Fruit fly (Drosophila melanogaster) whole organism, wandering third instar larva: ENCODE data around the gene djl.
A peak's percentile ranks its signal among the peaks of the same experiment; 100 is the strongest.

Experiments used
- Abd-B ChIP-seq: fragments of >200 bp; optimal IDR thresholded peaks from 2 replicates; lab custom pipeline; 2017; ENCODE audit warnings: missing biosample characterization, missing genetic modification characterization
- CG32264 ChIP-seq: fragments of 200-800 bp; sonication (Bioruptor generic); optimal IDR thresholded peaks from 2 replicates; lab custom pipeline; 2016; ENCODE audit warnings: missing biosample characterization, missing genetic modification characterization
- CG9705 ChIP-seq: fragments of 200-800 bp; sonication (Bioruptor generic); optimal IDR thresholded peaks from 2 replicates; lab custom pipeline; 2018; ENCODE audit warnings: missing biosample characterization, mild to moderate bottlenecking, missing genetic modification characterization
- CrebA ChIP-seq: fragments of 200-800 bp; sonication (Bioruptor generic); optimal IDR thresholded peaks from 2 replicates; lab custom pipeline; 2016; ENCODE audit warnings: missing biosample characterization, mild to moderate bottlenecking, missing genetic modification characterization, borderline replicate concordance
- Dfd ChIP-seq: fragments of >200 bp; optimal IDR thresholded peaks from 2 replicates; lab custom pipeline; 2017; ENCODE audit warnings: missing biosample characterization, missing genetic modification characterization
- Dif ChIP-seq: fragments of 200-275, 200-300 bp; sonication (Bioruptor generic); optimal IDR thresholded peaks from 2 replicates; lab custom pipeline; 2018; ENCODE audit warnings: missing biosample characterization, missing genetic modification characterization; ENCODE audit not compliant: partially characterized antibody
- HLH106 ChIP-seq: fragments of 200-800 bp; optimal IDR thresholded peaks from 3 replicates; lab custom pipeline; 2019; ENCODE audit warnings: missing biosample characterization, mild to moderate bottlenecking, missing genetic modification characterization, moderate library complexity
- Hnf4 ChIP-seq: fragments of 200-800 bp; sonication (Bioruptor generic); optimal IDR thresholded peaks from 2 replicates; lab custom pipeline; 2016; ENCODE audit warnings: missing biosample characterization, mild to moderate bottlenecking, missing genetic modification characterization
- Hr78 ChIP-seq: fragments of >200 bp; optimal IDR thresholded peaks from 2 replicates; lab custom pipeline; 2017; ENCODE audit warnings: missing biosample characterization, missing genetic modification characterization
- Hr83 ChIP-seq: fragments of 200-300 bp; sonication (Bioruptor generic); optimal IDR thresholded peaks from 2 replicates; lab custom pipeline; 2016; ENCODE audit warnings: missing biosample characterization, mild to moderate bottlenecking, missing genetic modification characterization, moderate library complexity; ENCODE audit not compliant: poor library complexity, severe bottlenecking
- Jra ChIP-seq: sonication (Bioruptor generic); optimal IDR thresholded peaks from 2 replicates; lab custom pipeline; 2016; ENCODE audit warnings: missing biosample characterization, missing genetic modification characterization
- Mio ChIP-seq: sonication (Bioruptor generic); optimal IDR thresholded peaks from 2 replicates; lab custom pipeline; 2016; ENCODE audit warnings: missing biosample characterization, missing genetic modification characterization
- Myc ChIP-seq: fragments of >200 bp; optimal IDR thresholded peaks from 2 replicates; lab custom pipeline; 2017
- N ChIP-seq: fragments of >200 bp; optimal IDR thresholded peaks from 2 replicates; lab custom pipeline; 2018; ENCODE audit warnings: missing biosample characterization, missing external identifiers, missing genetic modification characterization
- OdsH ChIP-seq: fragments of 200-800 bp; sonication (Bioruptor generic); optimal IDR thresholded peaks from 2 replicates; lab custom pipeline; 2016; ENCODE audit warnings: missing biosample characterization, mild to moderate bottlenecking, missing genetic modification characterization
- Rel ChIP-seq, 2 experiments: fragments of 200-800 bp; sonication (Bioruptor generic) in 1 of 2; optimal IDR thresholded peaks; 2 replicates in 1 of 2; 3 replicates in 1 of 2; lab custom pipeline; 2016 to 2019; ENCODE audit warnings: mild to moderate bottlenecking in 2 of 2, missing biosample characterization in 2 of 2, missing genetic modification characterization in 2 of 2, moderate library complexity in 1 of 2
- Sp1 ChIP-seq: fragments of 200-800 bp; sonication (Bioruptor generic); optimal IDR thresholded peaks from 3 replicates; lab custom pipeline; 2019; ENCODE audit warnings: missing biosample characterization, mild to moderate bottlenecking, missing genetic modification characterization, moderate library complexity
- Vsx2 ChIP-seq: fragments of 200-300, 225-300 bp; sonication (Bioruptor generic); optimal IDR thresholded peaks from 2 replicates; lab custom pipeline; 2018; ENCODE audit warnings: missing biosample characterization, missing genetic modification characterization; ENCODE audit not compliant: partially characterized antibody
- br ChIP-seq: fragments of 200-800 bp; sonication (Bioruptor generic); optimal IDR thresholded peaks from 2 replicates; lab custom pipeline; 2016; ENCODE audit warnings: missing biosample characterization, missing genetic modification characterization
- brk ChIP-seq: fragments of 200-800 bp; sonication (Bioruptor generic); optimal IDR thresholded peaks from 2 replicates; lab custom pipeline; 2016; ENCODE audit warnings: missing biosample characterization, mild to moderate bottlenecking, missing genetic modification characterization
- dl ChIP-seq, 2 experiments: fragments of 175-275, 200-275 bp in 1 of 2; fragments of 200-275 bp in 1 of 2; sonication (Bioruptor generic); optimal IDR thresholded peaks; lab custom pipeline; 2018; ENCODE audit warnings: mild to moderate bottlenecking in 2 of 2, missing biosample characterization in 2 of 2, missing genetic modification characterization in 2 of 2, moderate library complexity in 2 of 2; ENCODE audit not compliant: partially characterized antibody in 2 of 2, insufficient read depth in 1 of 2
- dmrt93B ChIP-seq: fragments of 200-800 bp; sonication (Bioruptor generic); optimal IDR thresholded peaks from 2 replicates; lab custom pipeline; 2018; ENCODE audit warnings: missing biosample characterization, mild to moderate bottlenecking, missing genetic modification characterization
- dsf ChIP-seq: sonication (Bioruptor generic); optimal IDR thresholded peaks from 2 replicates; lab custom pipeline; 2016; ENCODE audit warnings: missing biosample characterization, missing genetic modification characterization, borderline replicate concordance
- ey ChIP-seq: fragments of 200-800 bp; sonication (Bioruptor generic); optimal IDR thresholded peaks from 2 replicates; lab custom pipeline; 2016; ENCODE audit warnings: missing biosample characterization, missing genetic modification characterization
- foxo ChIP-seq, 2 experiments: fragments of 200-800 bp; sonication (Bioruptor generic); optimal IDR thresholded peaks; 2 replicates in 1 of 2; 3 replicates in 1 of 2; lab custom pipeline; 2016 to 2017; ENCODE audit warnings: missing biosample characterization in 2 of 2, missing genetic modification characterization in 2 of 2
- fru ChIP-seq: fragments of 200-800 bp; sonication (Bioruptor generic); optimal IDR thresholded peaks from 3 replicates; lab custom pipeline; 2016; ENCODE audit warnings: missing biosample characterization, mild to moderate bottlenecking, missing genetic modification characterization
- h ChIP-seq: fragments of 200-800 bp; sonication (Bioruptor generic); optimal IDR thresholded peaks from 3 replicates; lab custom pipeline; 2016; ENCODE audit warnings: missing biosample characterization, mild to moderate bottlenecking, missing genetic modification characterization
- jim ChIP-seq: fragments of 175-275, 200-325 bp; sonication (Bioruptor generic); optimal IDR thresholded peaks from 2 replicates; lab custom pipeline; 2016; ENCODE audit warnings: missing biosample characterization, mild to moderate bottlenecking, missing genetic modification characterization
- lola ChIP-seq: fragments of >200 bp; optimal IDR thresholded peaks from 2 replicates; lab custom pipeline; 2017; ENCODE audit warnings: missing biosample characterization, missing genetic modification characterization
- pan ChIP-seq: fragments of >200 bp; optimal IDR thresholded peaks from 2 replicates; lab custom pipeline; 2017
- psq ChIP-seq: fragments of 200-800 bp; sonication (Bioruptor generic); optimal IDR thresholded peaks from 3 replicates; lab custom pipeline; 2017; ENCODE audit warnings: missing biosample characterization, mild to moderate bottlenecking, missing genetic modification characterization, moderate library complexity
- rgr ChIP-seq: fragments of 200-800 bp; sonication (Bioruptor generic); optimal IDR thresholded peaks from 3 replicates; lab custom pipeline; 2016; ENCODE audit warnings: missing biosample characterization, mild to moderate bottlenecking, missing genetic modification characterization
- sage ChIP-seq: fragments of 200-800 bp; sonication (Bioruptor generic); optimal IDR thresholded peaks from 2 replicates; lab custom pipeline; 2016; ENCODE audit warnings: missing biosample characterization, mild to moderate bottlenecking, missing genetic modification characterization
- sv ChIP-seq: fragments of 200-800 bp; sonication (Bioruptor generic); optimal IDR thresholded peaks from 3 replicates; lab custom pipeline; 2016; ENCODE audit warnings: missing biosample characterization, missing genetic modification characterization
- woc ChIP-seq: sonication (Bioruptor generic); optimal IDR thresholded peaks from 2 replicates; lab custom pipeline; 2016; ENCODE audit warnings: missing biosample characterization, mild to moderate bottlenecking, missing genetic modification characterization

Gene djl

DNA sequence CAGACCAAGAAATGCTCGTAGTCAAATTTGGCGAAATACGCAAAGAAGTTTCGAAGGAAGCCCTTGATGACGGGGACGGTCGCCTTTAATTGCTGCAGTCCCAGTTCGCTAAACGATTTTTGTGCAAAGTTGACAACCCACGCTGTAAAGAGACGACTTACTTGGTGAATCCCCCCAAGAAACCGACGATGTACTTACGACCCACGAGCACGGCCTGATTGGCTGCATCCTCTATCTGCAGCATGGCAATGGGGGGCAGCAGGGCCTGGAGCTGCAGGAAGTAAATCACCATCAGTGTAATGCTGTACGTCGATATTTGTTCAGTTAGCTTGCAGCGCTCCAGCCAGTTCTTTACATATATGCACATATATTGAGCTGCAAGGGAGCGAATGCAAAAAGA is 23.2 kb downstream of the djl start:
- TF ChIP-seq Rel (GFP tag; optimal IDR thresholded peaks at IDR 0.05; lab: Kevin White, UChicago): no peak
- TF ChIP-seq Rel (tag; optimal IDR thresholded peaks at IDR 0.05; lab: Kevin White, UChicago): peak; percentile 91
- TF ChIP-seq Jra (GFP tag; lab: Kevin White, UChicago): no peak
- TF ChIP-seq, all 38 proteins: peak for 1

- TF ChIP-seq Rel (GFP tag; optimal IDR thresholded peaks at IDR 0.05; lab: Kevin White, UChicago) (no peak), Rel (tag; optimal IDR thresholded peaks at IDR 0.05; lab: Kevin White, UChicago) (peak; percentile 44), sv (no peak)
Measured at dm6 chr3R:7085455-7085854, 24.9 kb downstream of the djl start.

DNA sequence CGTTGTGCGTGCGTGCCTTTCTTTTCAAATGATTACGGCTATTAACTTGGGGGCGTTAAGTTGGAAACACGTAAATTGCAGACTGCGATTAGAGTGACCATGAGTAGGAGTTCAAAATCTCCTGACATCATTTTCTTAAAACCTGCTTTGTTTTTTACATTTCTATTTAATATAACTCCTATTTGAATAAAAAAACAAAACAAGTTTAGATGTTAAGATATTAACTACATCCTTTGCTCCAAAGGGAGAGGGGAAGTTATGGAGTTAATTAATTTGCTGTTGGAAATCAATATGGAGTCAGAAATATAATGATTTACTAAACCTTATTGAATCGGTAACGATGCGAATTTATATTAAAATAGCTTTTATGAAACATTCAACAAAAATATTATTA is 25.4 kb downstream of the djl start, which contains the start of gene Tailor:
Gene Tailor (minus strand): TSS at position 101 of the 394 bp plus-strand sequence.
- TF ChIP-seq Mio (no peak), Abd-B (no peak), Rel (GFP tag; optimal IDR thresholded peaks at IDR 0.05; lab: Kevin White, UChicago) (no peak), Rel (tag; optimal IDR thresholded peaks at IDR 0.05; lab: Kevin White, UChicago) (no peak), sv (no peak), OdsH (no peak), dmrt93B (GFP tag; lab: Kevin White, UChicago) (no peak), dsf (GFP tag; lab: Kevin White, UChicago) (no peak), CG32264 (no peak), lola (GFP tag; lab: Kevin White, UChicago) (no peak), Vsx2 (GFP tag; lab: Kevin White, UChicago) (no peak), N (GFP tag; lab: Kevin White, UChicago) (no peak), Dfd (GFP tag; lab: Kevin White, UChicago) (no peak), brk (GFP tag; lab: Kevin White, UChicago) (no peak), HLH106 (tag; lab: Kevin White, UChicago) (no peak), h (GFP tag; lab: Kevin White, UChicago) (no peak)
- TF ChIP-seq, all 38 proteins: peak for 0

dm6 chr3R:7086377-7087200 is 26.0 kb downstream of the djl start, which contains the start of gene alphaTub84B:
Gene alphaTub84B (plus strand): TSS chr3R:7086599.
- TF ChIP-seq rgr (GFP tag; lab: Kevin White, UChicago) (peak; percentile 74), dmrt93B (GFP tag; lab: Kevin White, UChicago) (no peak), OdsH (peak; percentile 66), N (GFP tag; lab: Kevin White, UChicago) (no peak), Hr83 (peak; percentile 94), Dif (GFP tag; lab: Kevin White, UChicago) (peak; percentile 87), CG9705 (GFP tag; lab: Kevin White, UChicago) (no peak), lola (GFP tag; lab: Kevin White, UChicago) (no peak), Myc (lab: Kevin White, UChicago) (peak; percentile 59), sage (GFP tag; lab: Kevin White, UChicago) (peak; percentile 55), Hr78 (GFP tag; lab: Kevin White, UChicago) (no peak), woc (GFP tag; lab: Kevin White, UChicago) (peak; percentile 42), Sp1 (GFP tag; lab: Kevin White, UChicago) (peak; percentile 76), Dfd (GFP tag; lab: Kevin White, UChicago) (no peak), Vsx2 (GFP tag; lab: Kevin White, UChicago) (no peak), fru (GFP tag; lab: Kevin White, UChicago) (peak; percentile 70), ey (GFP tag; lab: Kevin White, UChicago) (peak; percentile 29), sv (peak; percentile 52), Hnf4 (GFP tag; lab: Kevin White, UChicago) (peak; percentile 91), br (GFP tag; lab: Kevin White, UChicago) (peak; percentile 78), CG32264 (no peak), HLH106 (tag; lab: Kevin White, UChicago) (peak; percentile 19), h (GFP tag; lab: Kevin White, UChicago) (peak; percentile 86), Jra (GFP tag; lab: Kevin White, UChicago) (peak; percentile 86), pan (lab: Kevin White, UChicago) (no peak), Rel (GFP tag; optimal IDR thresholded peaks at IDR 0.05; lab: Kevin White, UChicago) (no peak), Rel (tag; optimal IDR thresholded peaks at IDR 0.05; lab: Kevin White, UChicago) (peak; percentile 88), jim (peak; percentile 84), foxo (GFP tag; optimal IDR thresholded peaks at IDR 0.05; lab: Kevin White, UChicago) (peak in 1 of 2 experiments; percentile 71), Mio (no peak), dl (GFP tag; optimal IDR thresholded peaks at IDR 0.05; lab: Kevin White, UChicago; ENCODE audit: insufficient read depth in 1 of 2, partially characterized antibody in 2 of 2) (peak; percentile 9 to 27), CrebA (no peak), Abd-B (no peak), psq (peak; percentile 48), brk (GFP tag; lab: Kevin White, UChicago) (peak; percentile 21)
